Fruit fly (Drosophila melanogaster): Measurements from ENCODE around the gene CG13877.

The CG13877 gene

DNA sequence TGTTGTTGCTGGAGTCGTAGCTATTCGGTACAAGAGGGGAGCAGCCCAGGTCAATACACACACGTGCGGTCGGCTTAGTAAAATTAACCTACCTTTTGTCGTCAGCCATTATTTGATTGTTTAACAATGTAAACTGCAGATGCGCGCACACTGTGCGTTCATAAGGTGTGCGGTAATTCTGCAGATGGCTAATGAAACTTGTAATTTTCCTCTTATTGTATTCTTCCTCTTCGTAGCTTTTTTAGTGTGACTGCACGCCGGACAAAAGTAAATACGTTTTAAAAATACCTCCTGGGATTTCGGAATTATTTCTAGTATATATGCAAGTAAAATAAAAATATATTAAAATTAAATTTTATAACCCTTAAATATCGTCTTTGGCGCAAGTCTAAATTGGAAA is 6.7 kb upstream of the CG13877 start, which contains the start of gene Prp4k (continued):
- no peak for TF ChIP-seq HLH54F (GFP tag; optimal IDR thresholded peaks at IDR 0.05)
- no peak; the same call in 2 of the 3 replicates for TF ChIP-seq jigr1 (GFP tag; IDR thresholded peaks at IDR 0.05)
- no peak for TF ChIP-seq Hsf (GFP tag; optimal IDR thresholded peaks at IDR 0.05)
- no peak for TF ChIP-seq unc-4 (GFP tag; IDR thresholded peaks at IDR 0.05; ENCODE audit: partially characterized antibody)
- TF ChIP-seq lola (GFP tag; optimal IDR thresholded peaks at IDR 0.05) = no peak
- no peak for TF ChIP-seq Rfx (GFP tag; IDR thresholded peaks at IDR 0.05)
- no peak for TF ChIP-seq vvl (GFP tag; IDR thresholded peaks at IDR 0.05)
- TF ChIP-seq CG18599 (GFP tag; optimal IDR thresholded peaks at IDR 0.05) = no peak
- TF ChIP-seq CG17568 (GFP tag; optimal IDR thresholded peaks at IDR 0.05) = no peak
- TF ChIP-seq unpg (GFP tag; optimal IDR thresholded peaks at IDR 0.05) = no peak
- no peak for TF ChIP-seq H15 (GFP tag; IDR thresholded peaks at IDR 0.05)
- TF ChIP-seq CG14667 (GFP tag; IDR thresholded peaks at IDR 0.05) = no peak
- TF ChIP-seq CG1024 (GFP tag; IDR thresholded peaks at IDR 0.05) = no peak
- TF ChIP-seq bcd (GFP tag; optimal IDR thresholded peaks at IDR 0.05) = no peak
- TF ChIP-seq CG10979 (tag; optimal IDR thresholded peaks at IDR 0.05) = no peak
- TF ChIP-seq sna (GFP tag; IDR thresholded peaks at IDR 0.05; ENCODE audit: partially characterized antibody) = no peak
- no peak for TF ChIP-seq CG31441 (GFP tag; IDR thresholded peaks at IDR 0.05)
- TF ChIP-seq C15 (GFP tag; IDR thresholded peaks at IDR 0.05) = no peak
- TF ChIP-seq CG15479 (GFP tag; optimal IDR thresholded peaks at IDR 0.05) = no peak
- no peak for TF ChIP-seq klu (GFP tag; IDR thresholded peaks at IDR 0.05)
- no peak for TF ChIP-seq CG8765 (GFP tag; IDR thresholded peaks at IDR 0.05)
- no peak for TF ChIP-seq nmo (GFP tag; optimal IDR thresholded peaks at IDR 0.05)
- TF ChIP-seq Adf1 (GFP tag; IDR thresholded peaks at IDR 0.05) = no peak
- TF ChIP-seq CG5245 (GFP tag; optimal IDR thresholded peaks at IDR 0.05) = no peak
- no peak for TF ChIP-seq btn (GFP tag; optimal IDR thresholded peaks at IDR 0.05)
- peak; percentile 0 for TF ChIP-seq CTCF (GFP tag; optimal IDR thresholded peaks at IDR 0.05)
- TF ChIP-seq CG18476 (GFP tag; optimal IDR thresholded peaks at IDR 0.05) = no peak
- no peak for TF ChIP-seq sug (tag; optimal IDR thresholded peaks at IDR 0.05)
- TF ChIP-seq CG17359 (tag; optimal IDR thresholded peaks at IDR 0.05) = no peak
- no peak for TF ChIP-seq tup (GFP tag; optimal IDR thresholded peaks at IDR 0.05)
- TF ChIP-seq rib (GFP tag; IDR thresholded peaks at IDR 0.05) = no peak
- no peak for TF ChIP-seq Doc2 (GFP tag; IDR thresholded peaks at IDR 0.05)
- no peak for TF ChIP-seq crc (GFP tag; optimal IDR thresholded peaks at IDR 0.05)
- TF ChIP-seq Stat92E (GFP tag; optimal IDR thresholded peaks at IDR 0.05) = peak in 1 of 3 experiments; percentile 33
- TF ChIP-seq Elba2 (GFP tag; optimal IDR thresholded peaks at IDR 0.05) = no peak
- peak; percentile 67 for TF ChIP-seq gfzf (GFP tag; optimal IDR thresholded peaks at IDR 0.05)
- TF ChIP-seq vnd (GFP tag; IDR thresholded peaks at IDR 0.05; ENCODE audit: partially characterized antibody) = no peak
- no peak for TF ChIP-seq CG2875 (GFP tag; optimal IDR thresholded peaks at IDR 0.05)
- TF ChIP-seq zen2 (GFP tag; IDR thresholded peaks at IDR 0.05; ENCODE audit: partially characterized antibody) = no peak
- TF ChIP-seq CG3407 (GFP tag; optimal IDR thresholded peaks at IDR 0.05) = no peak
- no peak for TF ChIP-seq CG18764 (GFP tag; optimal IDR thresholded peaks at IDR 0.05)
- TF ChIP-seq CG3838 (GFP tag; optimal IDR thresholded peaks at IDR 0.05) = no peak
- no peak for TF ChIP-seq repo (GFP tag; optimal IDR thresholded peaks at IDR 0.05)
- TF ChIP-seq tx (GFP tag; optimal IDR thresholded peaks at IDR 0.05) = no peak
- TF ChIP-seq CG15514 (GFP tag; optimal IDR thresholded peaks at IDR 0.05) = peak; percentile 39
- TF ChIP-seq NC2β (GFP tag; optimal IDR thresholded peaks at IDR 0.05) = no peak
- no peak for TF ChIP-seq org-1 (GFP tag; optimal IDR thresholded peaks at IDR 0.05)
- TF ChIP-seq NC2α (GFP tag; optimal IDR thresholded peaks at IDR 0.05) = no peak
- no peak for TF ChIP-seq kni (GFP tag; optimal IDR thresholded peaks at IDR 0.05)
- no peak for TF ChIP-seq Hmr (GFP tag; optimal IDR thresholded peaks at IDR 0.05)
- no peak for TF ChIP-seq CG3995 (GFP tag; optimal IDR thresholded peaks at IDR 0.05)
- TF ChIP-seq fd102C (GFP tag; optimal IDR thresholded peaks at IDR 0.05) = no peak
